Worm (Caenorhabditis elegans) whole organism, L1 larva: ENCODE data around the gene T07F10.5.

Source experiments
- Y116A8C.19 ChIP-seq: sonication (generic microtip); optimal IDR thresholded peaks from 2 replicates; lab custom pipeline; 2016; ENCODE audit warnings: missing compliant biosample characterization, missing genetic modification characterization, borderline replicate concordance
- ama-1 ChIP-seq: fragments of 150-350 bp; optimal IDR thresholded peaks from 2 replicates; lab custom pipeline; 2014
- blmp-1 ChIP-seq: fragments of 150-350 bp; optimal IDR thresholded peaks from 2 replicates; lab custom pipeline; 2014; ENCODE audit warnings: missing biosample characterization, missing genetic modification characterization
- egl-27 ChIP-seq, 2 experiments: fragments of 150-350 bp in 1 of 2; sonication (generic microtip); optimal IDR thresholded peaks; 3 replicates each; lab custom pipeline; 2017 to 2018; ENCODE audit warnings: missing biosample characterization in 2 of 2, missing genetic modification characterization in 2 of 2, missing genetic modification reagents in 2 of 2
- elt-2 ChIP-seq: sonication (generic microtip); optimal IDR thresholded peaks from 2 replicates; lab custom pipeline; 2016; ENCODE audit warnings: missing genetic modification characterization, mild to moderate bottlenecking, inconsistent platforms, missing compliant biosample characterization, missing genetic modification reagents
- elt-3 ChIP-seq, 6 experiments: fragments of 150-350 bp in 1 of 6; sonication (generic microtip); optimal IDR thresholded peaks; 2 replicates each; lab custom pipeline; 2017 to 2018; ENCODE audit warnings: missing biosample characterization in 6 of 6, missing genetic modification characterization in 6 of 6, inconsistent platforms in 1 of 6
- fkh-10 ChIP-seq: sonication (generic microtip); optimal IDR thresholded peaks from 2 replicates; lab custom pipeline; 2017; ENCODE audit warnings: missing biosample characterization, missing genetic modification reagents, missing genetic modification characterization
- lin-13 ChIP-seq: fragments of 150-350 bp; optimal IDR thresholded peaks from 2 replicates; lab custom pipeline; 2014; ENCODE audit warnings: missing biosample characterization, missing genetic modification reagents, missing genetic modification characterization
- lin-35 ChIP-seq, 2 experiments: fragments of 150-350 bp; optimal IDR thresholded peaks; 2 replicates each; lab custom pipeline; 2014; ENCODE audit warnings: missing biosample characterization in 2 of 2, missing genetic modification characterization in 2 of 2, missing genetic modification reagents in 2 of 2
- lsy-2 ChIP-seq, 2 experiments: fragments of 150-350 bp; optimal IDR thresholded peaks; 2 replicates each; lab custom pipeline; 2014; ENCODE audit warnings: missing biosample characterization in 2 of 2, missing genetic modification characterization in 2 of 2
- skn-1 ChIP-seq: fragments of 150-350 bp; optimal IDR thresholded peaks from 2 replicates; lab custom pipeline; 2014; ENCODE audit warnings: missing biosample characterization, missing genetic modification characterization
- tbx-2 ChIP-seq: sonication (generic microtip); optimal IDR thresholded peaks from 2 replicates; lab custom pipeline; 2016; ENCODE audit warnings: missing genetic modification characterization, missing compliant biosample characterization

- TF ChIP-seq skn-1 (tag; lab: Kevin White, UChicago): no peak
- TF ChIP-seq egl-27 (tag; optimal IDR thresholded peaks at IDR 0.05; lab: Kevin White, UChicago): no peak
- TF ChIP-seq tbx-2: no peak
- TF ChIP-seq blmp-1 (tag; lab: Kevin White, UChicago): no peak
- peak; percentile 66 for TF ChIP-seq elt-2 (tag; lab: Kevin White, UChicago)
- no peak for TF ChIP-seq lin-35 (GFP tag; optimal IDR thresholded peaks at IDR 0.05; lab: Kevin White, UChicago)
- no peak for TF ChIP-seq fkh-10 (GFP tag; lab: Kevin White, UChicago)
- TF ChIP-seq Y116A8C.19 (tag; lab: Kevin White, UChicago): no peak
- TF ChIP-seq elt-3 (tag; optimal IDR thresholded peaks at IDR 0.05; lab: Kevin White, UChicago): no peak
- no peak for TF ChIP-seq lsy-2 (tag; optimal IDR thresholded peaks at IDR 0.05; lab: Kevin White, UChicago)
- TF ChIP-seq ama-1 (lab: Kevin White, UChicago): no peak
- no peak for TF ChIP-seq lin-13 (GFP tag; lab: Kevin White, UChicago)
Measured at ce11 chrV:12909544-12910157, 43.9 kb downstream of the T07F10.5 start, which contains the start of gene nid-1.
